Worm (Caenorhabditis elegans): ENCODE data around the gene ZK813.5.
A peak's percentile ranks its signal among the peaks of the same experiment; 100 is the strongest.

ZK813.5 gene

DNA sequence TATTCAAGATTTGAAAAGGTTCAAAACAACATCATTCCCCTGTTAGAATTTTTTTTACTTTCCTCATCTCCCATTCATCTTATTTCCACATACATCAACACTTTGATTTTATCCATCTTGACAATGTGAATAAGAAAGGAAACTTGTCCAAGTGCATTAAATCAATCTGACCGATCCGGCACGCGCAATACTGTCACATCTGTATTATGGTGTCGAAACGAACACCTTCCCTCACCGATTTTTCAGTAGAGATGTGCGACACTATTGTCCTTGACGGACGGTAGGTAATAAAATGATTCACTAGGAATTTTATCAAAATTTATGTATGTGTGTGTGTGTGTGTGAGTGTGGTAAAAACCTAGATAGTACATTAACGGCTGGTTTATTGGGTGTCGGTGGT lies 12.9 kb upstream of the ZK813.5 start:
- peak; percentile 15 for TF ChIP-seq mep-1 (tag; optimal IDR thresholded peaks at IDR 0.05)
- TF ChIP-seq lin-14 (GFP tag; optimal IDR thresholded peaks at IDR 0.05), result peak; percentile 29
- no peak for TF ChIP-seq lin-15B (tag; optimal IDR thresholded peaks at IDR 0.05)
- TF ChIP-seq blmp-1 (tag; optimal IDR thresholded peaks at IDR 0.05), result peak; percentile 41
- peak; percentile 71 for TF ChIP-seq nhr-85 (tag)
- no peak for TF ChIP-seq efl-1 (optimal IDR thresholded peaks at IDR 0.05)
- TF ChIP-seq efl-1 (GFP tag; optimal IDR thresholded peaks at IDR 0.05 in 1 of 2), result no peak
- TF ChIP-seq nhr-12 (tag; optimal IDR thresholded peaks at IDR 0.05), result no peak
- no peak for TF ChIP-seq grh-1 (GFP tag; IDR thresholded peaks at IDR 0.05)
- TF ChIP-seq egl-13 (tag; optimal IDR thresholded peaks at IDR 0.05), result no peak
- no peak for TF ChIP-seq xbp-1 (tag; optimal IDR thresholded peaks at IDR 0.05)
- TF ChIP-seq sox-4 (tag; optimal IDR thresholded peaks at IDR 0.05), result no peak
- no peak for TF ChIP-seq unc-62 (GFP tag; optimal IDR thresholded peaks at IDR 0.05)
- TF ChIP-seq ces-1 (GFP tag; optimal IDR thresholded peaks at IDR 0.05), result no peak

DNA sequence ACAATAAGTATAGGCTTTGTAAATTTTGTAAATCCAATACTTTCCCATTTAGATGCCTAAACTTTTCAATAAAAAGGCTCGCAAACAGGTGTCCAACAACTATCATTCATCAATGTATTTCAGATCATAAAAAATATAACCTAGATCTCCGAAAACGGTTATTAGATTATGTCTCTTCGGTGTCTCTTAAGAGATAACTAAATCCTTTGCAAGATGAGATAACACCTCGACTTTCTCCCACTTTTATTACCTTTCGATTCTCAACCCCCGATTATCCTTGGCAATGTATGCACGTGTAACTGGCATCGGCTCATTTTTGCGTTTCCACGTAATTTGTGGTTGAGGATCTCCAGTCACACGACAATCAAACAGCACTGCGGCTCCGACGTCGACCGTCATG lies 11.1 kb upstream of the ZK813.5 start:
- TF ChIP-seq fkh-4 (tag; optimal IDR thresholded peaks at IDR 0.05; ENCODE audit: borderline replicate concordance), result no peak
- TF ChIP-seq ama-1 (optimal IDR thresholded peaks at IDR 0.05), result no peak
- peak; percentile 43 for TF ChIP-seq blmp-1 (tag; optimal IDR thresholded peaks at IDR 0.05)

DNA sequence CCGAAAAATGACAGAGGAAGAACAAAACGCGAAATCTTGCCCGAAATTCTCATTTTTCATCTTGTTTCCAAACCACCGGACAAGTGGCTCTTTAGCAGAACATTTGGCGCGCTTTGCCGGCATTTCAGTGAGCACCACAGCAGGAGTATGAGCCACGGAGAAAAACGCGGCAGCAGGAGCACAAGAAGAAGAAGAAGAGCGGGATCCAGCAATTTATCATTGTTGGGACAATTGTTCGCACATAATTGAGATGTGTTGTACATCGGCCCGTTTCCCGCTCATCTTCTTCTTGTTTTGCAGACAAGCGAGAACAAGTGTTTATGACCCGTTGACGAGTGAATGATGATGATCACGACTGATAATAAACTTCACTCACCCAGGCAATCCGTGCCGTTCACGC lies 4.5 kb upstream of the ZK813.5 start:
- peak; percentile 47 for TF ChIP-seq nhr-71 (tag; optimal IDR thresholded peaks at IDR 0.05)
- TF ChIP-seq rnt-1 (tag; optimal IDR thresholded peaks at IDR 0.05), result peak; percentile 62
- TF ChIP-seq lin-39 (tag; optimal IDR thresholded peaks at IDR 0.05), result peak; percentile 15
- TF ChIP-seq nhr-84 (tag; optimal IDR thresholded peaks at IDR 0.05), result no peak
- TF ChIP-seq nhr-19 (GFP tag; conservative IDR thresholded peaks at IDR 0.05), result no peak
- peak; percentile 85 for TF ChIP-seq lin-14 (GFP tag; optimal IDR thresholded peaks at IDR 0.05)

DNA sequence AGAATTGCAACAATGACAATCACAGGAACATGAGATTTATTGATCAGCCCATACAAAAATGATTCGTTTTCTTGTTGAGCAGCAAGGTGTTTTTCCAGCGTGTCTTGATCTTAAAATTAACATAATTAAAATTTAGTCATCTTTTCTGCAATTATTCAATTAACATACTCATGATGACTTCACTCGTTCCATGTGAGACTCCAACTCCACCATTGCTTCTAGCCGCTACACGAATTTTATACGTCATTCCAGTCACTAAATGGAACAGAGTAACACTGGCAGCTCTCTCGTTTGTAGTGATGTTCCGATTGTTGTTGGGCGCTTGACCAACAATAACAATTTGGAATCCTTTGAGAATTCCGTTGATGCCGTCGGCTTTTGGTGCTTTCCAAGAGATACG lies 2.8 kb upstream of the ZK813.5 start:
- TF ChIP-seq nhr-77 (tag; optimal IDR thresholded peaks at IDR 0.05) (no peak), swsn-7 (tag; optimal IDR thresholded peaks at IDR 0.05) (no peak), jun-1 (tag; optimal IDR thresholded peaks at IDR 0.05) (no peak), xbp-1 (tag; optimal IDR thresholded peaks at IDR 0.05) (no peak), ztf-4 (tag; optimal IDR thresholded peaks at IDR 0.05) (no peak), ceh-63 (GFP tag; optimal IDR thresholded peaks at IDR 0.05) (no peak), ceh-82 (tag; optimal IDR thresholded peaks at IDR 0.05) (no peak), lin-13 (GFP tag; optimal IDR thresholded peaks at IDR 0.05) (no peak), alr-1 (tag; optimal IDR thresholded peaks at IDR 0.05; ENCODE audit: borderline replicate concordance) (no peak), vab-15 (tag; optimal IDR thresholded peaks at IDR 0.05) (no peak), ama-1 (optimal IDR thresholded peaks at IDR 0.05) (no peak), mdl-1 (tag; optimal IDR thresholded peaks at IDR 0.05) (no peak), mab-9 (GFP tag; IDR thresholded peaks at IDR 0.05) (no peak), egl-13 (tag; optimal IDR thresholded peaks at IDR 0.05) (no peak), dsc-1 (tag; optimal IDR thresholded peaks at IDR 0.05) (no peak), unc-30 (tag; optimal IDR thresholded peaks at IDR 0.05) (no peak), nhr-11 (tag; optimal IDR thresholded peaks at IDR 0.05) (no peak)

DNA sequence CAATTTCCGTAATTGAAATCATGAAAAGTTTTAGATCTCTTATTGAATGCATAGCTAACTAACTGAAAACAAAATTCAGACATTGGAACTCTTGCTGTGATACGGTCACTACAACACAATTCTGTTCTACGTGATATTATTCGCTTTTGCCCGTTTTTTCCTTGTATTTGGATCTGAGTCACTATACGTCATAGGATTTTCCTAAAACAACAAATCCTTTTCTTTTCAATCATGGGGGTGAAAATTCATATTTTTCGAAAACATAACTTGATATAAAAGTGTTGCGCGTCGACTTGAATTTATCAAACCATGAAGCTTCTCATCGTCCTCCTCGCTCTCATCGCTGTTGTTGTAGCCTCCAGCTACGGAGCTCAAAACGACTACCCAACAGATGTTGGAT lies 5.0 kb downstream of the ZK813.5 start, which contains the start of gene ZK813.1:
Gene ZK813.1 (plus strand): TSS at position 301 of the 400 bp plus-strand sequence.
- no peak for TF ChIP-seq pqm-1 (tag; optimal IDR thresholded peaks at IDR 0.05)
- no peak for TF ChIP-seq nhr-11 (tag; optimal IDR thresholded peaks at IDR 0.05)
- TF ChIP-seq grh-1 (GFP tag; IDR thresholded peaks at IDR 0.05), result no peak
- no peak for TF ChIP-seq ama-1 (optimal IDR thresholded peaks at IDR 0.05)
- TF ChIP-seq unc-30 (tag; optimal IDR thresholded peaks at IDR 0.05), result no peak
- no peak for TF ChIP-seq lin-35 (GFP tag; optimal IDR thresholded peaks at IDR 0.05)
- TF ChIP-seq unc-98 (GFP tag; IDR thresholded peaks at IDR 0.05), result no peak
- TF ChIP-seq nhr-77 (tag; optimal IDR thresholded peaks at IDR 0.05), result no peak
- no peak for TF ChIP-seq ztf-11 (tag; optimal IDR thresholded peaks at IDR 0.05)
- no peak for TF ChIP-seq rnt-1 (tag; optimal IDR thresholded peaks at IDR 0.05)
- no peak for TF ChIP-seq dpl-1 (GFP tag; optimal IDR thresholded peaks at IDR 0.05)
- TF ChIP-seq dsc-1 (tag; optimal IDR thresholded peaks at IDR 0.05), result no peak
- no peak for TF ChIP-seq F16B12.6 (tag; optimal IDR thresholded peaks at IDR 0.05)
- TF ChIP-seq pag-3 (tag; optimal IDR thresholded peaks at IDR 0.05; ENCODE audit: borderline replicate concordance, insufficient read depth), result no peak
- TF ChIP-seq pax-3 (tag; optimal IDR thresholded peaks at IDR 0.05), result no peak
- no peak for TF ChIP-seq hlh-17 (GFP tag; optimal IDR thresholded peaks at IDR 0.05; ENCODE audit: borderline replicate concordance)
